Fruit fly (Drosophila melanogaster) whole organism, prepupa: ENCODE data around the gene uif.

Source experiments
- CG10631 ChIP-seq: fragments of 200-800 bp; sonication (Bioruptor generic); optimal IDR thresholded peaks from 2 replicates; lab custom pipeline; 2016; ENCODE audit warnings: missing biosample characterization, missing genetic modification characterization
- CG10669 ChIP-seq: fragments of 200-800 bp; sonication (Bioruptor generic); optimal IDR thresholded peaks from 3 replicates; lab custom pipeline; 2018; ENCODE audit warnings: missing biosample characterization, mild to moderate bottlenecking, missing genetic modification characterization, moderate library complexity
- CG11762 ChIP-seq: fragments of 200-800 bp; sonication (Bioruptor generic); optimal IDR thresholded peaks from 3 replicates; lab custom pipeline; 2016; ENCODE audit warnings: missing biosample characterization, missing genetic modification characterization; ENCODE audit not compliant: insufficient read depth
- CG15336 ChIP-seq: fragments of 200-800 bp; sonication (Bioruptor generic); IDR thresholded peaks from 2 replicates; pipeline ENCODE4 v1.3.6; 2022; ENCODE audit warnings: missing biosample characterization, missing genetic modification characterization
- CG1621 ChIP-seq: fragments of 200-800 bp; sonication (Bioruptor generic); optimal IDR thresholded peaks from 3 replicates; lab custom pipeline; 2018; ENCODE audit warnings: missing biosample characterization, mild to moderate bottlenecking, missing genetic modification characterization
- CG3032 ChIP-seq: fragments of 200-800 bp; optimal IDR thresholded peaks from 2 replicates; lab custom pipeline; 2019; ENCODE audit warnings: missing biosample characterization, mild to moderate bottlenecking, missing genetic modification characterization, moderate library complexity
- CG31627 ChIP-seq: fragments of 200-800 bp; sonication (Bioruptor generic); optimal IDR thresholded peaks from 3 replicates; lab custom pipeline; 2016; ENCODE audit warnings: missing biosample characterization, missing genetic modification characterization
- CG4318 ChIP-seq: fragments of 200-800 bp; sonication (Bioruptor generic); optimal IDR thresholded peaks from 3 replicates; lab custom pipeline; 2017; ENCODE audit warnings: missing biosample characterization, mild to moderate bottlenecking, missing genetic modification characterization
- CG9139 ChIP-seq: fragments of 200-800 bp; sonication (Bioruptor generic); optimal IDR thresholded peaks from 3 replicates; lab custom pipeline; 2017; ENCODE audit warnings: missing biosample characterization, mild to moderate bottlenecking, missing genetic modification characterization
- Eip78C ChIP-seq: fragments of 200-800 bp; sonication (Bioruptor generic); peaks from one replicate; lab custom pipeline; 2016; ENCODE audit warnings: missing biosample characterization, missing genetic modification characterization
- Eip93F ChIP-seq: fragments of 200-800 bp; sonication (Bioruptor generic); optimal IDR thresholded peaks from 2 replicates; lab custom pipeline; 2016; ENCODE audit warnings: missing biosample characterization, mild to moderate bottlenecking, missing genetic modification characterization
- Gug ChIP-seq: fragments of 200-800 bp; sonication (Bioruptor generic); IDR thresholded peaks from 2 replicates; pipeline ENCODE4 v1.3.6; 2022; ENCODE audit warnings: missing biosample characterization, missing genetic modification characterization
- Hr38 ChIP-seq: sonication (Bioruptor generic); optimal IDR thresholded peaks from 2 replicates; lab custom pipeline; 2016; ENCODE audit warnings: missing biosample characterization, missing genetic modification characterization
- Hr4 ChIP-seq: fragments of 200-800 bp; sonication (Bioruptor generic); optimal IDR thresholded peaks from 3 replicates; lab custom pipeline; 2016; ENCODE audit warnings: missing biosample characterization, missing genetic modification characterization
- Lpt ChIP-seq: fragments of 200-800 bp; sonication (Bioruptor generic); optimal IDR thresholded peaks from 3 replicates; lab custom pipeline; 2016; ENCODE audit warnings: missing biosample characterization, missing genetic modification characterization
- OdsH ChIP-seq: fragments of 200-800 bp; sonication (Bioruptor generic); optimal IDR thresholded peaks from 3 replicates; lab custom pipeline; 2016; ENCODE audit warnings: missing biosample characterization, missing genetic modification characterization
- Smox ChIP-seq: fragments of 200-800 bp; sonication (Bioruptor generic); optimal IDR thresholded peaks from 3 replicates; lab custom pipeline; 2016; ENCODE audit warnings: missing biosample characterization, missing genetic modification characterization
- Sox102F ChIP-seq: fragments of 200-800 bp; sonication (Bioruptor generic); optimal IDR thresholded peaks from 2 replicates; lab custom pipeline; 2016; ENCODE audit warnings: missing biosample characterization, mild to moderate bottlenecking, missing genetic modification characterization
- Sox14 ChIP-seq: fragments of 200-800 bp; sonication (Bioruptor generic); optimal IDR thresholded peaks from 3 replicates; lab custom pipeline; 2016; ENCODE audit warnings: missing biosample characterization, missing genetic modification characterization
- Sox15 ChIP-seq: fragments of 200-800 bp; sonication (Bioruptor generic); optimal IDR thresholded peaks from 3 replicates; lab custom pipeline; 2016; ENCODE audit warnings: missing biosample characterization, missing genetic modification characterization
- acj6 ChIP-seq: fragments of 200-800 bp; sonication (Bioruptor generic); optimal IDR thresholded peaks from 3 replicates; lab custom pipeline; 2016; ENCODE audit warnings: missing biosample characterization, missing genetic modification characterization
- cyc ChIP-seq: fragments of 200-800 bp; sonication (Bioruptor generic); optimal IDR thresholded peaks from 3 replicates; lab custom pipeline; 2016; ENCODE audit warnings: missing biosample characterization, missing genetic modification characterization
- dac ChIP-seq: fragments of 200-800 bp; sonication (Bioruptor generic); optimal IDR thresholded peaks from 2 replicates; lab custom pipeline; 2017; ENCODE audit warnings: missing biosample characterization, mild to moderate bottlenecking, missing genetic modification characterization
- dsx ChIP-seq: fragments of 200-800 bp; optimal IDR thresholded peaks from 3 replicates; lab custom pipeline; 2019; ENCODE audit warnings: missing biosample characterization, mild to moderate bottlenecking, missing genetic modification characterization, moderate library complexity; ENCODE audit not compliant: poor library complexity, severe bottlenecking
- eg ChIP-seq: fragments of 200-800 bp; sonication (Bioruptor generic); IDR thresholded peaks from 3 replicates; pipeline ENCODE4 v1.3.6; 2022; ENCODE audit warnings: missing biosample characterization, missing genetic modification characterization
- fd59A ChIP-seq: fragments of 200-800 bp; sonication (Bioruptor generic); optimal IDR thresholded peaks from 2 replicates; lab custom pipeline; 2017; ENCODE audit warnings: missing biosample characterization, mild to moderate bottlenecking, missing genetic modification characterization, missing genetic modification reagents
- fkh ChIP-seq: fragments of 200-800 bp; sonication (Bioruptor generic); optimal IDR thresholded peaks from 3 replicates; lab custom pipeline; 2017; ENCODE audit warnings: missing biosample characterization, mild to moderate bottlenecking, missing genetic modification characterization, moderate library complexity
- lz ChIP-seq: fragments of 200-800 bp; sonication (Bioruptor generic); optimal IDR thresholded peaks from 3 replicates; lab custom pipeline; 2016; ENCODE audit warnings: missing biosample characterization, missing genetic modification characterization
- net ChIP-seq: fragments of 200-800 bp; sonication (Bioruptor generic); optimal IDR thresholded peaks from 3 replicates; lab custom pipeline; 2016; ENCODE audit warnings: missing biosample characterization, missing genetic modification characterization
- pdm3 ChIP-seq: fragments of 200-800 bp; sonication (Bioruptor generic); optimal IDR thresholded peaks from 3 replicates; lab custom pipeline; 2016; ENCODE audit warnings: missing biosample characterization, missing genetic modification characterization
- spab ChIP-seq: fragments of 200-800 bp; sonication (Bioruptor generic); optimal IDR thresholded peaks from 2 replicates; lab custom pipeline; 2017; ENCODE audit warnings: missing biosample characterization, mild to moderate bottlenecking, missing genetic modification characterization, missing genetic modification reagents
- ss ChIP-seq, 2 experiments: fragments of 200-800 bp; sonication (Bioruptor generic); optimal IDR thresholded peaks; 2 replicates in 1 of 2; 3 replicates in 1 of 2; lab custom pipeline; 2017 to 2018; ENCODE audit warnings: mild to moderate bottlenecking in 2 of 2, missing biosample characterization in 2 of 2, missing genetic modification characterization in 2 of 2, moderate library complexity in 1 of 2
- svp ChIP-seq: fragments of 200-800 bp; sonication (Bioruptor generic); peaks from one replicate; lab custom pipeline; 2016; ENCODE audit warnings: missing biosample characterization, missing genetic modification characterization
- topi ChIP-seq: fragments of 200-800 bp; sonication (Bioruptor generic); optimal IDR thresholded peaks from 3 replicates; lab custom pipeline; 2016; ENCODE audit warnings: missing biosample characterization, missing genetic modification characterization

Gene uif

dm6 chr2L:7023614-7024259 is 13.6 kb upstream of the uif start, which contains the start of gene Gart (continued):
- TF ChIP-seq CG15336 (GFP tag; lab: Robert Waterston, UW) (peak; percentile 65), Eip93F (peak; percentile 77), Eip78C (GFP tag; lab: Kevin White, UChicago) (peak; percentile 90), eg (GFP tag; lab: Robert Waterston, UW) (no peak; the same call in 2 of the 3 replicates), CG10631 (peak; percentile 63), lz (GFP tag; lab: Kevin White, UChicago) (peak; percentile 91), dsx (peak; percentile 50), pdm3 (GFP tag; lab: Kevin White, UChicago) (peak; percentile 79), CG31627 (peak; percentile 89), CG3032 (tag; lab: Kevin White, UChicago) (no peak), Smox (GFP tag; lab: Kevin White, UChicago) (peak; percentile 87), CG1621 (tag; lab: Kevin White, UChicago) (peak; percentile 16), cyc (GFP tag; lab: Kevin White, UChicago) (peak; percentile 88), OdsH (GFP tag; lab: Kevin White, UChicago) (peak; percentile 76), Lpt (peak; percentile 44), svp (GFP tag; lab: Kevin White, UChicago) (peak; percentile 100), fd59A (GFP tag; lab: Kevin White, UChicago) (peak; percentile 30), CG9139 (GFP tag; lab: Kevin White, UChicago) (no peak)

- no peak for TF ChIP-seq acj6
- no peak for TF ChIP-seq svp (GFP tag; lab: Kevin White, UChicago)
- TF ChIP-seq Gug (GFP tag; lab: Robert Waterston, UW), result no peak
- TF ChIP-seq Lpt, result no peak
- no peak for TF ChIP-seq CG10631
- TF ChIP-seq Eip78C (GFP tag; lab: Kevin White, UChicago), result no peak
- TF ChIP-seq dac (GFP tag; lab: Kevin White, UChicago), result no peak
- no peak for TF ChIP-seq CG9139 (GFP tag; lab: Kevin White, UChicago)
- TF ChIP-seq Sox14, result no peak
- TF ChIP-seq CG11762 (GFP tag; lab: Kevin White, UChicago), result no peak
- no peak for TF ChIP-seq fd59A (GFP tag; lab: Kevin White, UChicago)
- no peak for TF ChIP-seq Sox15 (GFP tag; lab: Kevin White, UChicago)
- TF ChIP-seq fkh, result no peak
- TF ChIP-seq Hr38, result no peak
- TF ChIP-seq Sox102F (GFP tag; lab: Kevin White, UChicago), result no peak
- no peak for TF ChIP-seq CG10669 (GFP tag; lab: Kevin White, UChicago)
- no peak for TF ChIP-seq CG3032 (tag; lab: Kevin White, UChicago)
These were observed 11.2 kb upstream of the uif start, which contains the start of gene Pcp for dm6 chr2L:7021382-7021781. TSS of gene Pcp (plus strand) at chr2L:7021682.

dm6 chr2L:7013157-7013556 is 3.0 kb upstream of the uif start, which contains the start of gene CG43322:
TSS of gene CG43322 (plus strand) at chr2L:7013396.
- TF ChIP-seq CG3032 (tag; lab: Kevin White, UChicago) (no peak), CG15336 (GFP tag; lab: Robert Waterston, UW) (no peak), lz (GFP tag; lab: Kevin White, UChicago) (no peak), CG4318 (GFP tag; lab: Kevin White, UChicago) (no peak), Eip78C (GFP tag; lab: Kevin White, UChicago) (no peak), net (GFP tag; lab: Kevin White, UChicago) (no peak), pdm3 (GFP tag; lab: Kevin White, UChicago) (no peak)

- no peak for TF ChIP-seq topi
- no peak for TF ChIP-seq CG10631
- no peak for TF ChIP-seq lz (GFP tag; lab: Kevin White, UChicago)
- no peak for TF ChIP-seq Hr4 (GFP tag; lab: Kevin White, UChicago)
- TF ChIP-seq pdm3 (GFP tag; lab: Kevin White, UChicago), result no peak
- no peak for TF ChIP-seq Sox102F (GFP tag; lab: Kevin White, UChicago)
- TF ChIP-seq ss (GFP tag; optimal IDR thresholded peaks at IDR 0.05; lab: Kevin White, UChicago), result no peak
- TF ChIP-seq Hr38, result no peak
- no peak for TF ChIP-seq spab (GFP tag; lab: Kevin White, UChicago)
These were observed 1.8 kb upstream of the uif start, which contains the start of gene CG43321 for dm6 chr2L:7011962-7012361. TSS of gene CG43321 (plus strand) at chr2L:7012262.
